Worm (Caenorhabditis elegans) whole organism, L1 larva: ENCODE data around the gene srlf-37.

Source experiments
- C16A3.4 ChIP-seq: fragments of 150-350 bp; optimal IDR thresholded peaks from 2 replicates; lab custom pipeline; 2014; ENCODE audit warnings: missing biosample characterization, missing genetic modification characterization
- C34B4.2 ChIP-seq: sonication (generic microtip); optimal IDR thresholded peaks from 2 replicates; lab custom pipeline; 2017; ENCODE audit warnings: mild to moderate bottlenecking, missing genetic modification characterization, missing compliant biosample characterization
- Y116A8C.19 ChIP-seq: sonication (generic microtip); optimal IDR thresholded peaks from 2 replicates; lab custom pipeline; 2016; ENCODE audit warnings: missing compliant biosample characterization, missing genetic modification characterization, borderline replicate concordance
- aha-1 ChIP-seq: fragments of 150-350 bp; optimal IDR thresholded peaks from 2 replicates; lab custom pipeline; 2014; ENCODE audit warnings: missing biosample characterization, missing genetic modification characterization
- aly-2 ChIP-seq: fragments of 150-350 bp; optimal IDR thresholded peaks from 2 replicates; lab custom pipeline; 2014; ENCODE audit warnings: missing biosample characterization, missing genetic modification characterization
- ama-1 ChIP-seq: fragments of 150-350 bp; optimal IDR thresholded peaks from 2 replicates; lab custom pipeline; 2014
- ceh-8 ChIP-seq: fragments of 200-800 bp; sonication (Bioruptor generic); optimal IDR thresholded peaks from 2 replicates; lab custom pipeline; 2018; ENCODE audit warnings: mild to moderate bottlenecking, missing genetic modification characterization, moderate library complexity, missing compliant biosample characterization
- ceh-90 ChIP-seq: sonication (generic microtip); optimal IDR thresholded peaks from 2 replicates; lab custom pipeline; 2016; ENCODE audit warnings: missing genetic modification characterization, missing compliant biosample characterization
- efl-1 ChIP-seq, 4 experiments: fragments of 150-350 bp; optimal IDR thresholded peaks in 3 of 4; peaks in 1 of 4; 1 replicate in 1 of 4; 2 replicates in 3 of 4; lab custom pipeline; 2014; ENCODE audit warnings: missing biosample characterization in 2 of 4, missing genetic modification characterization in 2 of 4, missing genetic modification reagents in 2 of 4
- efl-3 ChIP-seq: fragments of 200-800 bp; sonication (Bioruptor generic); optimal IDR thresholded peaks from 2 replicates; lab custom pipeline; 2018; ENCODE audit warnings: mild to moderate bottlenecking, missing genetic modification characterization, missing compliant biosample characterization
- egl-13 ChIP-seq: sonication (generic microtip); optimal IDR thresholded peaks from 2 replicates; lab custom pipeline; 2016; ENCODE audit warnings: missing genotype, missing genetic modification reagents, missing genetic modification characterization, missing compliant biosample characterization
- egl-27 ChIP-seq, 2 experiments: fragments of 150-350 bp in 1 of 2; sonication (generic microtip); optimal IDR thresholded peaks; 3 replicates each; lab custom pipeline; 2017 to 2018; ENCODE audit warnings: missing biosample characterization in 2 of 2, missing genetic modification characterization in 2 of 2, missing genetic modification reagents in 2 of 2
- elt-2 ChIP-seq: sonication (generic microtip); optimal IDR thresholded peaks from 2 replicates; lab custom pipeline; 2016; ENCODE audit warnings: missing genetic modification characterization, mild to moderate bottlenecking, inconsistent platforms, missing compliant biosample characterization, missing genetic modification reagents
- elt-3 ChIP-seq, 6 experiments: fragments of 150-350 bp in 1 of 6; sonication (generic microtip); optimal IDR thresholded peaks; 2 replicates each; lab custom pipeline; 2017 to 2018; ENCODE audit warnings: missing biosample characterization in 6 of 6, missing genetic modification characterization in 6 of 6, inconsistent platforms in 1 of 6
- fkh-4 ChIP-seq: sonication (generic microtip); optimal IDR thresholded peaks from 2 replicates; lab custom pipeline; 2016; ENCODE audit warnings: missing compliant biosample characterization, missing genetic modification characterization, borderline replicate concordance
- fkh-8 ChIP-seq: sonication (generic microtip); optimal IDR thresholded peaks from 2 replicates; lab custom pipeline; 2016; ENCODE audit warnings: mild to moderate bottlenecking, missing genetic modification characterization, missing compliant biosample characterization
- fos-1 ChIP-seq: fragments of 150-350 bp; optimal IDR thresholded peaks from 2 replicates; lab custom pipeline; 2014; ENCODE audit warnings: missing biosample characterization, missing genetic modification characterization
- hlh-17 ChIP-seq: fragments of 200-800 bp; sonication (Bioruptor generic); optimal IDR thresholded peaks from 2 replicates; lab custom pipeline; 2018; ENCODE audit warnings: missing genetic modification characterization, mild to moderate bottlenecking, missing compliant biosample characterization, moderate library complexity, borderline replicate concordance
- hlh-4 ChIP-seq: sonication (generic microtip); optimal IDR thresholded peaks from 2 replicates; lab custom pipeline; 2016; ENCODE audit warnings: mild to moderate bottlenecking, missing genetic modification characterization, missing compliant biosample characterization
- hpl-2 ChIP-seq: fragments of 150-350 bp; optimal IDR thresholded peaks from 2 replicates; lab custom pipeline; 2014; ENCODE audit warnings: missing biosample characterization, missing genetic modification reagents, missing genetic modification characterization
- jun-1 ChIP-seq: fragments of 150-350 bp; optimal IDR thresholded peaks from 2 replicates; lab custom pipeline; 2014; ENCODE audit warnings: missing biosample characterization, missing genetic modification reagents, missing genetic modification characterization
- lin-13 ChIP-seq: fragments of 150-350 bp; optimal IDR thresholded peaks from 2 replicates; lab custom pipeline; 2014; ENCODE audit warnings: missing biosample characterization, missing genetic modification reagents, missing genetic modification characterization
- lin-14 ChIP-seq: fragments of 200-800 bp; sonication (Bioruptor generic); optimal IDR thresholded peaks from 2 replicates; lab custom pipeline; 2018; ENCODE audit warnings: mild to moderate bottlenecking, missing genetic modification characterization, moderate library complexity, missing compliant biosample characterization
- lin-15B ChIP-seq: fragments of 150-350 bp; sonication (generic microtip); optimal IDR thresholded peaks from 3 replicates; lab custom pipeline; 2014; ENCODE audit warnings: missing biosample characterization, missing genetic modification characterization
- lin-35 ChIP-seq, 2 experiments: fragments of 150-350 bp; optimal IDR thresholded peaks; 2 replicates each; lab custom pipeline; 2014; ENCODE audit warnings: missing biosample characterization in 2 of 2, missing genetic modification characterization in 2 of 2, missing genetic modification reagents in 2 of 2
- lsy-2 ChIP-seq, 2 experiments: fragments of 150-350 bp; optimal IDR thresholded peaks; 2 replicates each; lab custom pipeline; 2014; ENCODE audit warnings: missing biosample characterization in 2 of 2, missing genetic modification characterization in 2 of 2
- mef-2 ChIP-seq: fragments of 150-350 bp; optimal IDR thresholded peaks from 2 replicates; lab custom pipeline; 2014; ENCODE audit warnings: missing biosample characterization, missing genetic modification characterization
- nhr-11 ChIP-seq: fragments of 150-350 bp; optimal IDR thresholded peaks from 2 replicates; lab custom pipeline; 2014; ENCODE audit warnings: missing biosample characterization, missing genetic modification characterization
- nhr-19 ChIP-seq: fragments of 200-800 bp; sonication (Bioruptor generic); conservative IDR thresholded peaks from 2 replicates; pipeline ENCODE4 v1.3.6; 2022; ENCODE audit warnings: missing genetic modification characterization, missing compliant biosample characterization
- nhr-20 ChIP-seq: sonication (generic microtip); optimal IDR thresholded peaks from 2 replicates; lab custom pipeline; 2016; ENCODE audit warnings: mild to moderate bottlenecking, missing genetic modification characterization, missing compliant biosample characterization
- nhr-237 ChIP-seq: fragments of 150-350 bp; optimal IDR thresholded peaks from 2 replicates; lab custom pipeline; 2014; ENCODE audit warnings: missing biosample characterization, missing genetic modification characterization
- nhr-47 ChIP-seq: sonication (generic microtip); optimal IDR thresholded peaks from 2 replicates; lab custom pipeline; 2016; ENCODE audit warnings: mild to moderate bottlenecking, missing genetic modification characterization, moderate library complexity, missing compliant biosample characterization
- nhr-71 ChIP-seq: sonication (generic microtip); optimal IDR thresholded peaks from 2 replicates; lab custom pipeline; 2016; ENCODE audit warnings: mild to moderate bottlenecking, missing genetic modification characterization, moderate library complexity, missing compliant biosample characterization
- nhr-84 ChIP-seq: sonication (generic microtip); optimal IDR thresholded peaks from 2 replicates; lab custom pipeline; 2017; ENCODE audit warnings: missing biosample characterization, missing genetic modification characterization
- nhr-85 ChIP-seq: sonication (generic microtip); peaks from one replicate; lab custom pipeline; 2016; ENCODE audit warnings: missing genetic modification characterization, inconsistent platforms, missing compliant biosample characterization
- skn-1 ChIP-seq: fragments of 150-350 bp; optimal IDR thresholded peaks from 2 replicates; lab custom pipeline; 2014; ENCODE audit warnings: missing biosample characterization, missing genetic modification characterization
- snpc-4 ChIP-seq: fragments of 150-350 bp; optimal IDR thresholded peaks from 2 replicates; lab custom pipeline; 2014; ENCODE audit warnings: missing biosample characterization, missing genetic modification characterization
- sox-4 ChIP-seq: sonication (generic microtip); optimal IDR thresholded peaks from 2 replicates; lab custom pipeline; 2016; ENCODE audit warnings: missing genetic modification characterization, missing compliant biosample characterization
- sptf-1 ChIP-seq: fragments of 150-350 bp; optimal IDR thresholded peaks from 2 replicates; lab custom pipeline; 2014; ENCODE audit warnings: missing biosample characterization, missing genetic modification characterization
- sup-37 ChIP-seq: fragments of 200-800 bp; sonication (Bioruptor generic); optimal IDR thresholded peaks from 2 replicates; lab custom pipeline; 2018; ENCODE audit warnings: mild to moderate bottlenecking, missing genetic modification characterization, missing compliant biosample characterization
- swsn-7 ChIP-seq: sonication (generic microtip); optimal IDR thresholded peaks from 2 replicates; lab custom pipeline; 2016; ENCODE audit warnings: missing genetic modification characterization, missing compliant biosample characterization
- tlp-1 ChIP-seq: fragments of 150-350 bp; optimal IDR thresholded peaks from 2 replicates; lab custom pipeline; 2014; ENCODE audit warnings: missing biosample characterization, missing genetic modification characterization
- unc-30 ChIP-seq: sonication (generic microtip); optimal IDR thresholded peaks from 2 replicates; lab custom pipeline; 2017; ENCODE audit warnings: missing biosample characterization, missing genetic modification characterization
- unc-62 ChIP-seq: fragments of 150-350 bp; optimal IDR thresholded peaks from 2 replicates; lab custom pipeline; 2014; ENCODE audit warnings: missing biosample characterization, missing genetic modification reagents, missing genetic modification characterization
- unc-86 ChIP-seq: sonication (generic microtip); optimal IDR thresholded peaks from 2 replicates; lab custom pipeline; 2016; ENCODE audit warnings: missing genetic modification characterization, missing compliant biosample characterization
- zag-1 ChIP-seq: fragments of 150-350 bp; optimal IDR thresholded peaks from 2 replicates; lab custom pipeline; 2014; ENCODE audit warnings: missing biosample characterization, missing genetic modification characterization
- ztf-11 ChIP-seq, 2 experiments: sonication (generic microtip); optimal IDR thresholded peaks; 2 replicates each; lab custom pipeline; 2016 to 2017; ENCODE audit warnings: missing genetic modification characterization in 2 of 2, missing biosample characterization in 1 of 2, missing compliant biosample characterization in 1 of 2
- ztf-4 ChIP-seq: fragments of 150-350 bp; optimal IDR thresholded peaks from 2 replicates; lab custom pipeline; 2014; ENCODE audit warnings: missing biosample characterization, missing genetic modification characterization

Gene srlf-37

DNA sequence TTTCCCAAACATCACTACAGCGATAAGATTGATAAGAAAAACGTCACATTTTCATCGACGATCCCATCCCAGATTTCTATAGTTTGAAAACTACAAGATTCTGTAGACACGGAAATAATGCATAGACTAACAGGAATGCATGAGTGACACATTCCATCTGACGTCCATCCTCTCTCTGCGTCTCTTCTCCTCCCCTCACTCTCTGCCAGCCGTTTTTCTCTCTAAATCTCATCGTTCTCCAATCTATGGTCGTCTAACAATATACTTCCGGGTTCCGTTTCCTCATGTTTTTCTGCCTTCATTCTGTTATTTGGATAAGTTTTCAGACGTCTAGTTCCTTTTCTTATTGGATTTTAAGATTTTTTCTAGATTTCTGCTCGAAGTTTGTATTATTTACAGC lies 15.0 kb upstream of the srlf-37 start, which contains the start of gene F48G7.4 (continued):
- TF ChIP-seq egl-27 (tag; optimal IDR thresholded peaks at IDR 0.05; lab: Kevin White, UChicago) (peak in 1 of 2 experiments; percentile 45), fkh-8 (tag; lab: Kevin White, UChicago) (peak; percentile 91), ama-1 (lab: Kevin White, UChicago) (no peak), elt-3 (tag; optimal IDR thresholded peaks at IDR 0.05; lab: Kevin White, UChicago) (peak in 1 of 6 experiments; percentile 23), mef-2 (peak; percentile 24), hlh-17 (GFP tag; lab: Kevin White, UChicago) (no peak), hpl-2 (GFP tag; lab: Kevin White, UChicago) (no peak), swsn-7 (peak; percentile 78), ceh-8 (GFP tag; lab: Kevin White, UChicago) (no peak), lin-14 (GFP tag; lab: Kevin White, UChicago) (peak; percentile 100), unc-62 (GFP tag; lab: Kevin White, UChicago) (no peak), ztf-4 (tag; lab: Kevin White, UChicago) (peak; percentile 73), sptf-1 (no peak), nhr-237 (tag; lab: Kevin White, UChicago) (peak; percentile 68), egl-13 (tag; lab: Kevin White, UChicago) (peak; percentile 55), nhr-19 (peak; percentile 60), jun-1 (tag; lab: Kevin White, UChicago) (peak; percentile 64), C16A3.4 (tag; lab: Kevin White, UChicago) (no peak), tlp-1 (tag; lab: Kevin White, UChicago) (no peak), ztf-11 (tag; optimal IDR thresholded peaks at IDR 0.05; lab: Kevin White, UChicago) (no peak), fos-1 (tag; lab: Kevin White, UChicago) (peak; percentile 60), lin-13 (peak; percentile 15), C34B4.2 (no peak), aly-2 (tag; lab: Kevin White, UChicago) (peak; percentile 54), ceh-90 (tag; lab: Kevin White, UChicago) (no peak)
- TF ChIP-seq, all 84 proteins: peak for 44

DNA sequence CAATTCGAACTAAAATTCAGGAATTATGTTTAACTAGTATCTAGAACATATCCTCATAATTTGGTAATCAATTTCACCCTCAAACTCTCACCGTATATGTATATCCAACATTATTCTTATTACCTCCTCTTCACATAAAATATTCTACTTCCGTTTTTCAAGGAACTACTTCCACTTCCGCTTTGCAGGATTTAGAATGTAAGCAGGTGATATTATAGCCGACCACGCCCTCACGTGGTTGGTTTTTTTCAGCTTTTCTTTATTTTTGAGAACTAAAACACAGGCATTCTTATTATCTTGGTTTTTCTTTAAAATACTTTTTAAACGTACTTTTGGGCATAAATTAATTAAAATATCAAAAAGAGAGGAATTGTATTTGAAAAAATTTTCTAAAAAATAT lies 13.9 kb upstream of the srlf-37 start:
- TF ChIP-seq unc-86 (tag; lab: Kevin White, UChicago), result peak; percentile 34
- TF ChIP-seq lsy-2 (tag; optimal IDR thresholded peaks at IDR 0.05; lab: Kevin White, UChicago), result peak in 1 of 2 experiments; percentile 38
- TF ChIP-seq lin-15B (tag; lab: Kevin White, UChicago), result no peak
- peak; percentile 77 for TF ChIP-seq nhr-47 (tag; lab: Kevin White, UChicago)
- peak; percentile 75 for TF ChIP-seq lin-14 (GFP tag; lab: Kevin White, UChicago)
- TF ChIP-seq efl-3 (GFP tag; lab: Kevin White, UChicago), result no peak
- peak; percentile 82 for TF ChIP-seq nhr-71 (tag; lab: Kevin White, UChicago)
- TF ChIP-seq fkh-8 (tag; lab: Kevin White, UChicago), result peak; percentile 93
- peak; percentile 27 for TF ChIP-seq nhr-11 (tag; lab: Kevin White, UChicago)
- peak; percentile 44 for TF ChIP-seq nhr-20 (tag; lab: Kevin White, UChicago)
- TF ChIP-seq swsn-7, result peak; percentile 28
- TF ChIP-seq skn-1 (tag; lab: Kevin White, UChicago), result no peak
- TF ChIP-seq sox-4 (tag; lab: Kevin White, UChicago), result peak; percentile 43
- TF ChIP-seq nhr-237 (tag; lab: Kevin White, UChicago), result no peak
- TF ChIP-seq hlh-4 (tag; lab: Kevin White, UChicago), result peak; percentile 97
- no peak for TF ChIP-seq nhr-84
- TF ChIP-seq, all 84 proteins: peak for 11

DNA sequence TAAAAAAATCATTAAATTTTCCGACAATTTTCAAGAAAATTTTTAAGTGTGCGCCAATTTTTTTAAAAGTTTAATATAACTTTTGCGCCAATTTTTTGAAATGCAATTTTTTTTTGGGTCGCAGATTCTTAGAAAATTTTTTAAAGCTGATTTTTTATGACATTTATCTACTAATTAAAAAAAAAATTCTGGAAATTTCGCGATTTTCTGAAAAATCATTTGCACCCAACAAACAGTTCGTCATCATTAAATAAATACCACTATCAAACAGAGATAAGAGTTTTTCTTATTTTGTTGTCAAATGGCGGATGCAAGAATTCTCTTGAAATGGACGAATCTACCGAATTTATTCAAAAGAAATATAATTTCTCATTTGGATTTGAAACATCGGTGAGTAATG lies 11.3 kb upstream of the srlf-37 start, which contains the start of gene F48G7.13:
Gene F48G7.13 (plus strand): TSS at position 301 of the 400 bp plus-strand sequence.
- TF ChIP-seq nhr-19, result no peak

DNA sequence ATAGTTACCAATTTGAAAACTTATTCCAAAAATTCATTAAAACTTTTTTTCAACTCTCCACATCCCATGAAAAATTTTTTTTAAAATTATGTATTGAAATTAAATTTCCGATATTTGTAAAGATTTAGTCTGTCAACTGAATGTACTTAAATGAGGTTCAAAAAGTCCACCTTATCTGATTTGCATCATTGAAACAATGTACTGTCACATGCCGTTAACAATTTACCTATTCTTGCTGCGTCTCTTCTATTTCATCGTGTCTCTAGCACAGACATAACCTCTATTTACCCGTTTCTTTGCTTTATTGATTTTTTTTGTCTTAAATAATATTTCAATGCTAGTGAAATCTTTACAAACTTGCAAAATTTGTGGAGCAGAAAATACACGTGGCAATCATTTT lies 6.2 kb upstream of the srlf-37 start, which contains the start of gene nhr-90:
Gene nhr-90 (plus strand): TSS at position 296 of the 400 bp plus-strand sequence.
- TF ChIP-seq fkh-4 (tag; lab: Kevin White, UChicago) (no peak), fkh-8 (tag; lab: Kevin White, UChicago) (no peak), unc-30 (tag; lab: Kevin White, UChicago) (no peak), nhr-19 (no peak), efl-1 (optimal IDR thresholded peaks at IDR 0.05; lab: Kevin White, UChicago) (no peak), efl-1 (GFP tag; optimal IDR thresholded peaks at IDR 0.05 in 1 of 2; lab: Kevin White, UChicago) (peak in 1 of 2 experiments; percentile 46), elt-2 (tag; lab: Kevin White, UChicago) (no peak), aha-1 (tag; lab: Kevin White, UChicago) (no peak), mef-2 (no peak), C16A3.4 (tag; lab: Kevin White, UChicago) (peak; percentile 5), Y116A8C.19 (tag; lab: Kevin White, UChicago) (no peak), zag-1 (tag; lab: Kevin White, UChicago) (no peak), nhr-85 (tag; lab: Kevin White, UChicago) (peak; percentile 72), snpc-4 (tag; lab: Kevin White, UChicago) (no peak), sup-37 (GFP tag; lab: Kevin White, UChicago) (no peak), hpl-2 (GFP tag; lab: Kevin White, UChicago) (no peak), lin-35 (GFP tag; optimal IDR thresholded peaks at IDR 0.05; lab: Kevin White, UChicago) (peak in 1 of 2 experiments; percentile 46)
